Fruit fly (Drosophila melanogaster): Measurements from ENCODE around the gene CG8136.

The CG8136 gene

DNA sequence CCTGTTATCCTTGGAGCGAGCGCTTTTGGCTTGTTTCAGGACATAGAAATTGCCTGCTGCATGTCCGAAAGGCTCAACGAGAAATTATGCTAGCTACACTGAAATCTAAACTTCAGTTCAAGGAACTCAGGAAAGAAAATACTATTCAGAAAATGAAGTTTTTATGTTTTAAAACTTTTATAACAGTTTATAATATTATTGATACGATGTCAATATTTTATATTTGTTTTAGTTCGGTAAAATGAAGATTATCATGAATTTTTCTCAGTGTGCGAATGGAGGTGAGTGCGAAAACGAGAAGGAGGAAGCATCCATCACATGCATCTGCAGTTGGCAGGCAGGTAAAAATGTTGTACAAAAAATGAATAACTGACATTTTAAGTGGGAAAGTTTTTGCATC is 25.2 kb downstream of the CG8136 start (continued):
- peak; percentile 64 for TF ChIP-seq CG11902 (GFP tag; optimal IDR thresholded peaks at IDR 0.05)
- TF ChIP-seq Lpt (GFP tag; optimal IDR thresholded peaks at IDR 0.05), result peak; percentile 39
- TF ChIP-seq fkh (GFP tag; optimal IDR thresholded peaks at IDR 0.05), result no peak
- peak; percentile 68 for TF ChIP-seq Hr39 (GFP tag; optimal IDR thresholded peaks at IDR 0.05)
- TF ChIP-seq Eip75B (GFP tag; optimal IDR thresholded peaks at IDR 0.05), result peak; percentile 82
- TF ChIP-seq CG10631 (GFP tag; optimal IDR thresholded peaks at IDR 0.05), result peak; percentile 77
- peak; percentile 85 for TF ChIP-seq topi (GFP tag; optimal IDR thresholded peaks at IDR 0.05)
- TF ChIP-seq Eip93F (GFP tag; optimal IDR thresholded peaks at IDR 0.05), result no peak
- peak; percentile 88 for TF ChIP-seq CG34406 (GFP tag; optimal IDR thresholded peaks at IDR 0.05)
- TF ChIP-seq ss (GFP tag; optimal IDR thresholded peaks at IDR 0.05), result peak; percentile 40 to 82
- peak; percentile 81 for TF ChIP-seq lz (GFP tag; optimal IDR thresholded peaks at IDR 0.05)
- peak; percentile 85 for TF ChIP-seq net (GFP tag; optimal IDR thresholded peaks at IDR 0.05)
- TF ChIP-seq CG1621 (tag; optimal IDR thresholded peaks at IDR 0.05), result peak; percentile 59
- peak; percentile 62 for TF ChIP-seq Sox14 (GFP tag; optimal IDR thresholded peaks at IDR 0.05)
- TF ChIP-seq CG7368 (GFP tag; optimal IDR thresholded peaks at IDR 0.05), result peak; percentile 69
- peak; percentile 89 for TF ChIP-seq esn (GFP tag; optimal IDR thresholded peaks at IDR 0.05)
- peak; percentile 62 for TF ChIP-seq Gug (GFP tag; IDR thresholded peaks at IDR 0.05)
- peak; percentile 68 for TF ChIP-seq Sox15 (GFP tag; optimal IDR thresholded peaks at IDR 0.05)
- TF ChIP-seq Eip78C (GFP tag), result peak; percentile 96
- TF ChIP-seq CG6163 (GFP tag; IDR thresholded peaks at IDR 0.05), result peak; percentile 85
- TF ChIP-seq spab (GFP tag; optimal IDR thresholded peaks at IDR 0.05), result peak; percentile 69
- TF ChIP-seq dac (GFP tag; optimal IDR thresholded peaks at IDR 0.05), result peak; percentile 61
- peak; percentile 46 for TF ChIP-seq Ets21C (GFP tag; optimal IDR thresholded peaks at IDR 0.05)
- no peak for TF ChIP-seq Hr38 (GFP tag; optimal IDR thresholded peaks at IDR 0.05)
- TF ChIP-seq CG10669 (GFP tag; optimal IDR thresholded peaks at IDR 0.05), result peak; percentile 79
- peak; percentile 88 for TF ChIP-seq CG15336 (GFP tag; IDR thresholded peaks at IDR 0.05)
- TF ChIP-seq eg (GFP tag; IDR thresholded peaks at IDR 0.05), result peak; percentile 88
- peak; percentile 88 for TF ChIP-seq acj6 (GFP tag; optimal IDR thresholded peaks at IDR 0.05)
- peak; percentile 71 for TF ChIP-seq CG11762 (GFP tag; optimal IDR thresholded peaks at IDR 0.05; ENCODE audit: insufficient read depth)
- TF ChIP-seq svp (GFP tag), result peak; percentile 93

DNA sequence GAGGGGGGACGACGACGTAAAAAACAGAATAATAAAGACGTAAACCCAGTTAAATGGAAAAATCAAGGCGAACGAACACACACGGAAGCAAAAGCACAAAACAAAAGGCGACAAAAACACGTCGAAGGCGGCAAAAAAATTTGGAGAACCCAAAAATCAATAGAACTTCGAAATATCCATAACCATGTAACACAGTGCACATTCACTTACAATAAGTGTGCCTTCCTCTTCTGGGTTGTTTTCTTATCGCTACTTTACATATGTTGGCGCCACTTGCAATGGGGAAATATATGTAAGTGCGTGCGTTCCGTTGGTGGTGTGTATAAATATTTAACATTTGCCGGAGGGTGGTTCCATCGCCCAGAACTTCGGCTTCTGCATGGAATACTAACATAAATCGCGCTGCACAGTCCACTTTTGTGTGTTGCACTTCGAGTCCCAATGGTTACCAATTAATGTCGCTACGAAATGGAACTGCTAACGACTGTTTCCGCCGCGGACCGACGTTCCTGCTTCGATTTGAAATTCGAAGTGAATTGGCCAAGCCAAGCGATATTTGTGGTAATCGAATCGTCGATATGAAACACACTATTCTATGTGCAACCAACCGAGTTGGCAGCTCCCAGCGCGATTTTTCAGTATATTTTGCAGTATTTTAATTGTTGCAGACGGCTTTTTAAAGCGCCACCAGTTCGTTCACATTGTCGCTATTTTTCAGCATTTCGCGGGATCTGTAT is 26.1 kb downstream of the CG8136 start, which contains the start of the genes CG9801 and Nasp:
CG9801 (minus strand) TSS at position 542 of the 737 bp plus-strand sequence.
Nasp (plus strand) TSS at position 665 of the 737 bp plus-strand sequence.
- TF ChIP-seq CG34406 (GFP tag; optimal IDR thresholded peaks at IDR 0.05) (no peak), CG8319 (GFP tag; optimal IDR thresholded peaks at IDR 0.05) (no peak), CG11294 (GFP tag; IDR thresholded peaks at IDR 0.05) (no peak), Hr39 (GFP tag; optimal IDR thresholded peaks at IDR 0.05) (no peak), CG6808 (GFP tag; optimal IDR thresholded peaks at IDR 0.05) (no peak), ss (GFP tag; optimal IDR thresholded peaks at IDR 0.05) (no peak), net (GFP tag; optimal IDR thresholded peaks at IDR 0.05) (no peak), Hr4 (GFP tag; optimal IDR thresholded peaks at IDR 0.05) (no peak), CG6276 (GFP tag; optimal IDR thresholded peaks at IDR 0.05) (no peak), dsx (GFP tag; optimal IDR thresholded peaks at IDR 0.05; ENCODE audit: poor library complexity, severe bottlenecking) (no peak), Ets21C (GFP tag; optimal IDR thresholded peaks at IDR 0.05) (no peak), CG7368 (GFP tag; optimal IDR thresholded peaks at IDR 0.05) (peak; percentile 21), fd59A (GFP tag; optimal IDR thresholded peaks at IDR 0.05) (no peak), lz (GFP tag; optimal IDR thresholded peaks at IDR 0.05) (peak; percentile 45), spab (GFP tag; optimal IDR thresholded peaks at IDR 0.05) (no peak), cyc (GFP tag; optimal IDR thresholded peaks at IDR 0.05) (no peak), CG11762 (GFP tag; optimal IDR thresholded peaks at IDR 0.05; ENCODE audit: insufficient read depth) (no peak), Met (GFP tag; optimal IDR thresholded peaks at IDR 0.05) (peak; percentile 34), achi (GFP tag; optimal IDR thresholded peaks at IDR 0.05) (no peak), CG4318 (GFP tag; optimal IDR thresholded peaks at IDR 0.05) (no peak), CG15336 (GFP tag; IDR thresholded peaks at IDR 0.05) (no peak), esn (GFP tag; optimal IDR thresholded peaks at IDR 0.05) (peak; percentile 4), dac (GFP tag; optimal IDR thresholded peaks at IDR 0.05) (no peak), Sox102F (GFP tag; optimal IDR thresholded peaks at IDR 0.05) (peak; percentile 5), acj6 (GFP tag; optimal IDR thresholded peaks at IDR 0.05) (no peak), CG32006 (GFP tag; optimal IDR thresholded peaks at IDR 0.05) (peak; percentile 1), CG10669 (GFP tag; optimal IDR thresholded peaks at IDR 0.05) (peak; percentile 4), Eip93F (GFP tag; optimal IDR thresholded peaks at IDR 0.05) (no peak), CG9139 (GFP tag; optimal IDR thresholded peaks at IDR 0.05) (peak; percentile 35), Sox14 (GFP tag; optimal IDR thresholded peaks at IDR 0.05) (peak; percentile 18), CG11902 (GFP tag; optimal IDR thresholded peaks at IDR 0.05) (no peak), fd85E (GFP tag; optimal IDR thresholded peaks at IDR 0.05) (peak; percentile 27), Eip78C (GFP tag) (peak; percentile 64), CG6163 (GFP tag; IDR thresholded peaks at IDR 0.05) (peak; percentile 59; the same call in 2 of the 3 replicates), Hr38 (GFP tag; optimal IDR thresholded peaks at IDR 0.05) (no peak), CG1621 (tag; optimal IDR thresholded peaks at IDR 0.05) (peak; percentile 22), fkh (GFP tag; optimal IDR thresholded peaks at IDR 0.05) (peak; percentile 36), Eip75B (GFP tag; optimal IDR thresholded peaks at IDR 0.05) (no peak)
